Worm (Caenorhabditis elegans) whole organism, L3 larva: ENCODE data around the gene K08D8.4.

Experiments used
- ama-1 ChIP-seq: fragments of 150-350 bp; optimal IDR thresholded peaks from 2 replicates; lab custom pipeline; 2018
- fkh-10 ChIP-seq: sonication (generic microtip); optimal IDR thresholded peaks from 2 replicates; lab custom pipeline; 2017; ENCODE audit warnings: missing biosample characterization, missing genetic modification reagents, missing genetic modification characterization
- hmg-11 ChIP-seq: sonication (generic microtip); optimal IDR thresholded peaks from 2 replicates; lab custom pipeline; 2016; ENCODE audit warnings: missing genetic modification characterization, missing compliant biosample characterization
- lin-15B ChIP-seq: fragments of 150-350 bp; optimal IDR thresholded peaks from 2 replicates; lab custom pipeline; 2014; ENCODE audit warnings: missing biosample characterization, missing genetic modification characterization
- lin-39 ChIP-seq: fragments of 150-350 bp; optimal IDR thresholded peaks from 2 replicates; lab custom pipeline; 2018; ENCODE audit warnings: missing biosample characterization, missing genetic modification reagents, missing genetic modification characterization
- nhr-25 ChIP-seq: sonication (generic microtip); optimal IDR thresholded peaks from 2 replicates; lab custom pipeline; 2017; ENCODE audit warnings: missing biosample characterization, missing genetic modification characterization
- nhr-77 ChIP-seq: fragments of 150-350 bp; optimal IDR thresholded peaks from 2 replicates; lab custom pipeline; 2014; ENCODE audit warnings: missing biosample characterization, missing genetic modification characterization
- sea-2 ChIP-seq: fragments of 150-350 bp; sonication (generic microtip); optimal IDR thresholded peaks from 4 replicates; lab custom pipeline; 2014; ENCODE audit warnings: missing biosample characterization, missing genetic modification reagents, missing genetic modification characterization
- skn-1 ChIP-seq: fragments of 150-350 bp; optimal IDR thresholded peaks from 2 replicates; lab custom pipeline; 2014; ENCODE audit warnings: missing biosample characterization, missing genetic modification characterization
- snpc-4 ChIP-seq: fragments of 150-350 bp; optimal IDR thresholded peaks from 2 replicates; lab custom pipeline; 2014; ENCODE audit warnings: missing biosample characterization, missing genetic modification characterization
- unc-39 ChIP-seq: sonication (generic microtip); optimal IDR thresholded peaks from 4 replicates; lab custom pipeline; 2017; ENCODE audit warnings: missing biosample characterization, missing genetic modification characterization
- unc-62 ChIP-seq: fragments of 150-350 bp; sonication (generic microtip); optimal IDR thresholded peaks from 4 replicates; lab custom pipeline; 2014; ENCODE audit warnings: missing biosample characterization, missing genetic modification reagents, missing genetic modification characterization

- TF ChIP-seq unc-39 (tag; lab: Kevin White, UChicago) (no peak), snpc-4 (tag; lab: Kevin White, UChicago) (no peak), ama-1 (lab: Kevin White, UChicago) (no peak), lin-15B (no peak), hmg-11 (tag; lab: Kevin White, UChicago) (no peak), fkh-10 (GFP tag; lab: Kevin White, UChicago) (no peak), nhr-77 (tag; lab: Kevin White, UChicago) (no peak), lin-39 (tag; lab: Kevin White, UChicago) (no peak), sea-2 (GFP tag; lab: Kevin White, UChicago) (no peak), unc-62 (GFP tag; lab: Kevin White, UChicago) (no peak), skn-1 (tag; lab: Kevin White, UChicago) (no peak), nhr-25 (no peak)
Observed at ce11 chrIV:12876558-12876957, 33.2 kb downstream of the K08D8.4 start.
